Fruit fly (Drosophila melanogaster): ENCODE results near the gene Gss1.

dm6 chrX:17880269-17880889 is 9.0 kb upstream of the Gss1 start:
- TF ChIP-seq CTCF (optimal IDR thresholded peaks at IDR 0.05) (no peak), CG8478 (optimal IDR thresholded peaks at IDR 0.05) (no peak)

Data from S2 (cell line).